Worm (Caenorhabditis elegans): ENCODE measurements around the gene nspc-16.

nspc-16 gene

ce11 chrX:14561416-14561973 is 38.1 kb downstream of the nspc-16 start (continued):
- TF ChIP-seq nhr-85 (tag) (peak; percentile 87), zip-4 (GFP tag; optimal IDR thresholded peaks at IDR 0.05) (no peak), rnt-1 (tag; optimal IDR thresholded peaks at IDR 0.05) (peak; percentile 84), unc-98 (GFP tag; IDR thresholded peaks at IDR 0.05) (0 out of 2 replicates have a peak, but pooled peaks have one; percentile 37), efl-1 (optimal IDR thresholded peaks at IDR 0.05) (peak in 1 of 2 experiments; percentile 22), efl-1 (GFP tag; optimal IDR thresholded peaks at IDR 0.05 in 1 of 2) (no peak), ceh-63 (GFP tag; optimal IDR thresholded peaks at IDR 0.05) (no peak), fkh-8 (tag; optimal IDR thresholded peaks at IDR 0.05) (peak; percentile 83), C34B4.2 (tag; optimal IDR thresholded peaks at IDR 0.05) (no peak), swsn-7 (tag; optimal IDR thresholded peaks at IDR 0.05) (peak; percentile 65), ztf-4 (tag; optimal IDR thresholded peaks at IDR 0.05) (peak; percentile 75), fos-1 (tag; optimal IDR thresholded peaks at IDR 0.05) (peak; percentile 45), ets-5 (GFP tag; IDR thresholded peaks at IDR 0.05) (no peak), sup-37 (GFP tag; optimal IDR thresholded peaks at IDR 0.05) (no peak), tbx-2 (tag; optimal IDR thresholded peaks at IDR 0.05) (peak; percentile 85), snu-23 (GFP tag; optimal IDR thresholded peaks at IDR 0.05) (peak; percentile 68)

DNA sequence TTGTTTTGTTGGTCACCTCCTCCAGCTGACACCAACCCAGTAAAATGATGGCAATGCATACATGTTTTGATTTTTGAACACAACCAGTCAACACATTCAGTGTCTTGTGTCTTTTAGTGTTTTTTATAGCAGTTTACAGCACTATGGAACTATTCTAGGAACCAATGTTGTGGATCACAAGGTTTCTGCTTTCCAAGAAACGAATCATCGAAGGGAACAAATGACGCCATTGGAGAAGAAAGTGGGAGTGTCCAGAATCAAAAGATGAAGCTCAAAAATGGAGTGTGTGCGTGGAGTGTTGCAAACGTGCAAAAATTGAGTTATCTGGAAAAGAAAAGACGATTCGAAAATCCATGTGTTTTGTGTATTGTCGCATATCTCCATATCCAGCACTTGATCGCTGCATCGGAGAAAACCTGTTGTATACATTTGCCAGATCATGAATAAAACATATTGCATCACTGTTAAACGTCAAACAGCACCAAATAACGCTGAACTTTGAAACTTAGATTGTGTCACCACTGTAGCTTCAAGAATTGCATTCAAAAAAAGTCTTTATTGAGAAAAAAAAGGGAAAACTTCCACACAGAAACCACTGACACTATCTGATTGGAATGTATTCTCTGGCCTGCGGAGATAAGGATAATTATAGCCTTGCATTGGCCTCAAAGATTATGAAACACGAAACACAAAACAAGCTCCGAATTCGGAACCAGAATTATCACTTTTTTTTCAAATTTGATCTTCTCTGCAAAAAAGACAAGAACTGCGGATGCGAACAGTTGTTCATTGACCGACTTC is 39.1 kb downstream of the nspc-16 start:
- peak in 1 of 2 experiments; percentile 72 for TF ChIP-seq lsy-2 (tag; optimal IDR thresholded peaks at IDR 0.05)
- TF ChIP-seq skn-1 (tag; optimal IDR thresholded peaks at IDR 0.05): no peak
- peak; percentile 68 for TF ChIP-seq nhr-19 (GFP tag; conservative IDR thresholded peaks at IDR 0.05)
- TF ChIP-seq aha-1 (tag; optimal IDR thresholded peaks at IDR 0.05): no peak
- TF ChIP-seq lin-15B (tag; optimal IDR thresholded peaks at IDR 0.05): no peak
- no peak for TF ChIP-seq ceh-90 (tag; optimal IDR thresholded peaks at IDR 0.05)
- TF ChIP-seq nhr-12 (tag; optimal IDR thresholded peaks at IDR 0.05): no peak
- no peak for TF ChIP-seq ztf-11 (tag; optimal IDR thresholded peaks at IDR 0.05)
- TF ChIP-seq nhr-28 (tag; optimal IDR thresholded peaks at IDR 0.05): no peak
- TF ChIP-seq fkh-4 (tag; optimal IDR thresholded peaks at IDR 0.05; ENCODE audit: borderline replicate concordance): no peak
- TF ChIP-seq pqm-1 (tag; optimal IDR thresholded peaks at IDR 0.05): no peak
- TF ChIP-seq ets-5 (GFP tag; IDR thresholded peaks at IDR 0.05): no peak
- no peak for TF ChIP-seq ceh-88 (GFP tag; IDR thresholded peaks at IDR 0.05)
- no peak for TF ChIP-seq C04F5.9 (tag; optimal IDR thresholded peaks at IDR 0.05)
- no peak for TF ChIP-seq sup-37 (GFP tag; optimal IDR thresholded peaks at IDR 0.05)
- peak; percentile 25 for TF ChIP-seq zip-4 (GFP tag; optimal IDR thresholded peaks at IDR 0.05)
- peak in 1 of 3 experiments; percentile 4 for TF ChIP-seq dpl-1 (GFP tag; optimal IDR thresholded peaks at IDR 0.05)
- TF ChIP-seq egl-13 (tag; optimal IDR thresholded peaks at IDR 0.05): peak; percentile 97
- TF ChIP-seq snu-23 (GFP tag; optimal IDR thresholded peaks at IDR 0.05): peak; percentile 34
- peak; percentile 86 for TF ChIP-seq dsc-1 (tag; optimal IDR thresholded peaks at IDR 0.05)
- no peak for TF ChIP-seq elt-2 (tag; optimal IDR thresholded peaks at IDR 0.05)
- TF ChIP-seq hpl-2 (GFP tag; optimal IDR thresholded peaks at IDR 0.05): no peak
- peak; percentile 81 for TF ChIP-seq nhr-11 (tag; optimal IDR thresholded peaks at IDR 0.05)
- TF ChIP-seq nhr-20 (tag; optimal IDR thresholded peaks at IDR 0.05): peak; percentile 70
- no peak for TF ChIP-seq unc-130 (tag; optimal IDR thresholded peaks at IDR 0.05)
- TF ChIP-seq nhr-237 (tag; optimal IDR thresholded peaks at IDR 0.05): no peak
- no peak for TF ChIP-seq lin-35 (GFP tag; optimal IDR thresholded peaks at IDR 0.05)
- TF ChIP-seq C16A3.4 (tag; optimal IDR thresholded peaks at IDR 0.05): no peak
- no peak for TF ChIP-seq tlp-1 (tag; optimal IDR thresholded peaks at IDR 0.05)
- peak; percentile 86 for TF ChIP-seq ztf-4 (tag; optimal IDR thresholded peaks at IDR 0.05)
- TF ChIP-seq nhr-77 (tag; optimal IDR thresholded peaks at IDR 0.05): peak; percentile 34
- no peak for TF ChIP-seq ama-1 (optimal IDR thresholded peaks at IDR 0.05)
- TF ChIP-seq unc-98 (GFP tag; IDR thresholded peaks at IDR 0.05): no peak
- peak; percentile 81 for TF ChIP-seq unc-86 (tag; optimal IDR thresholded peaks at IDR 0.05)
- no peak for TF ChIP-seq snpc-4 (tag; optimal IDR thresholded peaks at IDR 0.05)
- peak; percentile 73 for TF ChIP-seq blmp-1 (tag; optimal IDR thresholded peaks at IDR 0.05)
- TF ChIP-seq nhr-71 (tag; optimal IDR thresholded peaks at IDR 0.05): peak; percentile 98
- TF ChIP-seq irx-1 (tag; optimal IDR thresholded peaks at IDR 0.05): peak; percentile 39
- peak; percentile 67 for TF ChIP-seq lin-13 (GFP tag; optimal IDR thresholded peaks at IDR 0.05)
- no peak for TF ChIP-seq efl-3 (GFP tag; optimal IDR thresholded peaks at IDR 0.05)
- peak; percentile 82 for TF ChIP-seq lin-14 (GFP tag; optimal IDR thresholded peaks at IDR 0.05)
